Fruit fly (Drosophila melanogaster): Measurements from ENCODE around the gene Ugt36A1.
A peak's percentile ranks its signal among the peaks of the same experiment; 100 is the strongest.

The Ugt36A1 gene

DNA sequence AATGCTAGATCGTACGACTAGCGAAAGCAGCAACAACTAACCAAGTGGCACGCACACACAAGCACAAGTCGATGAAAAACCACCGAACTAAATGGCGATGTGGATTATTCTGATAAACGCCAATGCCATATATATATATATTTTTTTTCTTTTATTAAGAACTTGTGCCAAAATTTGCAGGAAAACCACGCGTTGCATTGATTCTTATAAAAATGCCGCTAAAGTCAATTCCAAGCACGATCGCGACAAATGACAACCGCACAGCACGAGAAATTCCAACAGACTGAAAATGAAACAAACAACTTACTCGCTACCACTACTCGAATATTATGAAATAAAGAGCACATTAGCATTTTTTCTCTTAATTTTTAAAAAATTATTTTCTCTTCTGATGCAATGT, 37.8 kb downstream of the Ugt36A1 start, which contains the start of gene for (continued):
- TF ChIP-seq gem (tag; optimal IDR thresholded peaks at IDR 0.05) (no peak), CG15269 (tag; optimal IDR thresholded peaks at IDR 0.05) (no peak), E2f2 (GFP tag; IDR thresholded peaks at IDR 0.05) (no peak), CG32767 (GFP tag; IDR thresholded peaks at IDR 0.05) (no peak), CG14965 (GFP tag; optimal IDR thresholded peaks at IDR 0.05; ENCODE audit: borderline replicate concordance) (no peak), br (optimal IDR thresholded peaks at IDR 0.05) (no peak), CG6683 (GFP tag; optimal IDR thresholded peaks at IDR 0.05) (no peak), CG8359 (GFP tag; optimal IDR thresholded peaks at IDR 0.05; ENCODE audit: borderline replicate concordance) (no peak), chn (GFP tag; optimal IDR thresholded peaks at IDR 0.05) (no peak), jigr1 (GFP tag; IDR thresholded peaks at IDR 0.05) (no peak), NK7.1 (GFP tag; optimal IDR thresholded peaks at IDR 0.05) (no peak), D19A (tag; optimal IDR thresholded peaks at IDR 0.05) (no peak), slbo (GFP tag; IDR thresholded peaks at IDR 0.05) (no peak), Oaz (GFP tag; IDR thresholded peaks at IDR 0.05) (no peak), CG30431 (GFP tag; optimal IDR thresholded peaks at IDR 0.05) (no peak), CG9727 (GFP tag; optimal IDR thresholded peaks at IDR 0.05) (no peak), disco-r (GFP tag; optimal IDR thresholded peaks at IDR 0.05) (no peak), CG4820 (GFP tag; optimal IDR thresholded peaks at IDR 0.05) (no peak), sr (GFP tag; IDR thresholded peaks at IDR 0.05) (no peak), pho (GFP tag; optimal IDR thresholded peaks at IDR 0.05) (no peak), CG30403 (GFP tag; optimal IDR thresholded peaks at IDR 0.05) (no peak), CG18599 (GFP tag; optimal IDR thresholded peaks at IDR 0.05) (no peak), dmrt11E (tag; optimal IDR thresholded peaks at IDR 0.05) (no peak), CG13894 (tag; optimal IDR thresholded peaks at IDR 0.05) (no peak), Atf3 (GFP tag; optimal IDR thresholded peaks at IDR 0.05) (no peak), CG13296 (GFP tag; optimal IDR thresholded peaks at IDR 0.05) (no peak), Antp (GFP tag; optimal IDR thresholded peaks at IDR 0.05) (no peak), CG4360 (GFP tag; IDR thresholded peaks at IDR 0.05) (peak; percentile 13; the same call in 1 of the 2 replicates), zen (tag; optimal IDR thresholded peaks at IDR 0.05) (no peak), exex (tag; optimal IDR thresholded peaks at IDR 0.05) (no peak), onecut (GFP tag; IDR thresholded peaks at IDR 0.05) (no peak), inv (GFP tag; IDR thresholded peaks at IDR 0.05; ENCODE audit: partially characterized antibody) (no peak), BEAF-32 (GFP tag; optimal IDR thresholded peaks at IDR 0.05) (no peak), vvl (GFP tag; IDR thresholded peaks at IDR 0.05) (peak; percentile 42; the same call in 1 of the 2 replicates), sisA (GFP tag; IDR thresholded peaks at IDR 0.05) (no peak), pb (GFP tag; optimal IDR thresholded peaks at IDR 0.05) (no peak), Spps (tag; optimal IDR thresholded peaks at IDR 0.05) (no peak), CG32532 (GFP tag; IDR thresholded peaks at IDR 0.05) (peak; percentile 19; the same call in 1 of the 2 replicates), CG12071 (GFP tag; optimal IDR thresholded peaks at IDR 0.05) (no peak), sens-2 (GFP tag; IDR thresholded peaks at IDR 0.05) (no peak), CG4730 (GFP tag; IDR thresholded peaks at IDR 0.05) (no peak), nau (GFP tag; optimal IDR thresholded peaks at IDR 0.05) (no peak), CG2199 (GFP tag; IDR thresholded peaks at IDR 0.05) (0 out of 3 replicates have a peak, but pooled peaks have one; percentile 31), Asciz (GFP tag; optimal IDR thresholded peaks at IDR 0.05) (no peak), Pdp1 (GFP tag; optimal IDR thresholded peaks at IDR 0.05) (no peak), CG9437 (GFP tag; optimal IDR thresholded peaks at IDR 0.05) (no peak), Fer2 (tag; optimal IDR thresholded peaks at IDR 0.05) (no peak), NFAT (GFP tag; IDR thresholded peaks at IDR 0.05) (no peak), CG10959 (GFP tag; IDR thresholded peaks at IDR 0.05) (no peak), CG6813 (GFP tag; optimal IDR thresholded peaks at IDR 0.05) (no peak), CG2202 (tag; optimal IDR thresholded peaks at IDR 0.05) (no peak), Sry-δ (GFP tag; optimal IDR thresholded peaks at IDR 0.05) (no peak)
